Worm (Caenorhabditis elegans): Measurements from ENCODE around the gene T07F12.4.

T07F12.4 gene

DNA sequence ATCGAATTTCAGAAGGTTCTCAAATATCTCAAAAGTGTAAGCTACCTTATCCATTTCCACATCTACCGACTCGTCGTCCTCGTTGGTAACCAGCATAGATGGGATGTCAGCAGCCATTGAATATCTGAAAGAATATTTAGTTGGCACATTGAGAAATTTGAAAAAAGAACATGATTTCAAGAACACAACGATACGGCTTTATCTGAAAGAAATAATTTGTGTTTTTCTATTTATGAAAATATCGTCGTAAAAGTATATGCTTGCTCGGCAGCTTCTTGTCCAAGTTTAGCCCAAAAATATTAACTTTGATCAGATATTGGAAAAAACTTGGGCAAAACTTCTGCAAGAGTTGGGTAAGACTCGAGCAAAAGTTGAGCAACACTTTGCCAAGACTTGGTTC, at the start of gene T07F12.4:
TSS of gene T07F12.4 (minus strand) at position 130 of the 400 bp plus-strand sequence.
- no peak for TF ChIP-seq unc-62 (GFP tag; optimal IDR thresholded peaks at IDR 0.05)

DNA sequence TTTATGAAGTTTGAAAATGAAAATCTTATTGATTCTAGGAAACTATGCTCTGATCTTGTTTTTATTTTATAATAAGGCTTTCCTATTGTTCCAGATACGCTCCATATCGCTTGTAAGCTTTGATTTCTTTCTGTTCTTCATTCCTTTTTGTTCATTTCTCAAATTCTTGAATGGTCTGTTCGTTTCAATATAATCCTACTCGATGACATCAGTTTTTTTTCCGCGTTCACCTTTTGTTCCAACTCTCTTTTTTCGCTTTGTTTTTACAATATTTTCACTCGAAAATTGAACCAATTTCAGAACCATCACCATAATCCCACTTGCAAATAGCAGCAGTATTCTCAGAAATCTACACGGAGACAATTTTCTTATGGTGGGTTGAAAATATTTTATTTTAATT, 47.1 kb upstream of the T07F12.4 start, which contains the start of gene tyra-3:
TSS of gene tyra-3 (plus strand) at position 301 of the 400 bp plus-strand sequence.
- TF ChIP-seq unc-62 (GFP tag; optimal IDR thresholded peaks at IDR 0.05) = no peak

DNA sequence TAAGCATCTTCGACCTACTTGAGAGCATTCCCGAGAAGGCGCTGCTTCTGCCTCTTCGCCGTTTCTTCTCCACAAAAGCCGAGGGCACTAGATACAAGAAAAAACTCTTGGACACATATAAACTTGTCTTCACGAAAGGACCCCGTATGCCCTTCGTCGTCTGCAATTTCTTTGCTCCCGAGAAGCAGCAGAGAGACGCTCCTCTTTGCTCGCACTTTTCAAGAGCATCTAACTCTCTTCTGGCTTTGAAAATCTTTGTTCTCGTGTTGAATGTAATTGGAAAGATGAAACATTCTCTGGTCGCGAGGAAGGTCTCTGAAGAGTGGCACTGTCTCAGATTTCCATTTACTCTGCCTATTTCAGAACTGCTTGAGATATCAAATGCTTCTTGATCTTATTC, 38.4 kb upstream of the T07F12.4 start:
- no peak for TF ChIP-seq unc-62 (GFP tag; optimal IDR thresholded peaks at IDR 0.05)

DNA sequence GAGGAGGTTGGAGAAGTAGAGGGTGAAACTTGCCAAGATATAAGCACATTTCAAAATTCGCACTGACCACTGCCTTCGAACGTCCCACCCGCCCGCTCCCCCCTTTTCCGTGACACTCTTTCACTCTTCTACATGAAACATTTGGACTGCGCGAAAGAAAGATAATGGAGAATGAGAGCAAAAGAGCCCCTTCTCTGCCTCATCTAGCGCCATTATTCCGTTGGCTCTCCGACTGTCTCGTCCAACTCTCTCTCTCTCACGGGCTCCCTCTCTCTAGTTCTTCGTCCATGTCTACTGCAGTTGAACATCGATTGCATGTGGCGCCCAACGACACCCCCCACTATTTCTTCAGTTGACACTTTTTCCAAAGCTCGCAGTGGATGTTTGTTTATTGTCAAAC, 32.4 kb upstream of the T07F12.4 start:
- TF ChIP-seq unc-62 (GFP tag; optimal IDR thresholded peaks at IDR 0.05) = no peak

DNA sequence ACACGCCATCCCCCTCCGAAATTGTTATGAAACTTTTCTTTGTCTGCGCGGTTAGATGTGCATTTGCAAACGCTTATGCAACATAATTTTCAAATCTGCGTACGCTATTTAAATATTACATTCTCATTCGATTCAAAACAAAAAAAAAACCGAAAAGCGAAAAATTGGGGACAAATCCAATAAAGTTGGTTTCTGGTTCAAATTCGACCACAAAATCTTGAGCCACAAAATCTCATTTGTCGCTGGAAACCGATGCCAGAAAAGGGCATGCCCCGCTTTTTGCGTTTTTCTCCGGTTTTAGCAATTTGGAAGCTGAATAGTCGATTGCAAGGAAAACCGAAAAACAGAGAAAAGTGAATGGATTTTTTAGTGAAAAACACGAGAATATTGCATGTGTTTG, 31.4 kb upstream of the T07F12.4 start:
- no peak for TF ChIP-seq unc-62 (GFP tag; optimal IDR thresholded peaks at IDR 0.05)

DNA sequence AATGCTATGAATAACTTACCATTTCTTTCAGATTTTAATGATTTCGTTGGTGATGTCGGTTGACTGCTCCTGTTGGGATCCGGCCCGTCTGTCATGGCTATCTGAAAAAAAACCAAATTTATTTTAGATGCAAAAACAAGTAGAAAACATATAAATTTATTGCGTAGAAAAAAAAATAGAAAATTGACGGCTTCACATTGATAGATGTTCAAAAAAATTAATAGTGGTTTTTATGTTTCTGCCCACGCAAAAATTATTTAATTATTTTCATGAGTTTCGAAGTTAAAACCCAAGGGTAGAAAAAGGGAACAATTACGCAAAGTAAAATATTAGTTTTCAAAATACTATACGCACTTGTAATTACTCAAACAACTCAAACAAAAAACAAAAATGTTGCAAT, 29.0 kb upstream of the T07F12.4 start, which contains the start of gene mct-4:
TSS of gene mct-4 (minus strand) at position 101 of the 400 bp plus-strand sequence.
- TF ChIP-seq unc-62 (GFP tag; optimal IDR thresholded peaks at IDR 0.05) = no peak

DNA sequence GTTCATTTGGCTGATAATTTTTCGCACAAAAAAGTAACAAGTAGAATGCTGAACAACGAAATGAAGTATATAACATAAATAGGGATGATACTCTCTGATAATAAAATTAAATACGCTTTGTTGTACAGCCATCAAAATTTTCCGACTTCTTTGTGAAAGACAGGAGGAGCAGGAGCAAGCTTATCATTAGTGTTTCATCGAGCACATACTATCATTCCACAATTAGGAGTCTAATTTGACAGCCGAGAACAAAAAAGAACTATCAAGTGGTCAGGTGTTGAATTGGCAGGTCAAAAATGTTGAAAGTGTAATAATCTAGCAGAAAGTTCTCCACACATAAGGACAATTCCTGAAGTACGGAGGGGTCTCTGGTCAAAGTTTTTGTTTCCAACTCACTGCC, 27.5 kb upstream of the T07F12.4 start:
- TF ChIP-seq unc-62 (GFP tag; optimal IDR thresholded peaks at IDR 0.05) = no peak

DNA sequence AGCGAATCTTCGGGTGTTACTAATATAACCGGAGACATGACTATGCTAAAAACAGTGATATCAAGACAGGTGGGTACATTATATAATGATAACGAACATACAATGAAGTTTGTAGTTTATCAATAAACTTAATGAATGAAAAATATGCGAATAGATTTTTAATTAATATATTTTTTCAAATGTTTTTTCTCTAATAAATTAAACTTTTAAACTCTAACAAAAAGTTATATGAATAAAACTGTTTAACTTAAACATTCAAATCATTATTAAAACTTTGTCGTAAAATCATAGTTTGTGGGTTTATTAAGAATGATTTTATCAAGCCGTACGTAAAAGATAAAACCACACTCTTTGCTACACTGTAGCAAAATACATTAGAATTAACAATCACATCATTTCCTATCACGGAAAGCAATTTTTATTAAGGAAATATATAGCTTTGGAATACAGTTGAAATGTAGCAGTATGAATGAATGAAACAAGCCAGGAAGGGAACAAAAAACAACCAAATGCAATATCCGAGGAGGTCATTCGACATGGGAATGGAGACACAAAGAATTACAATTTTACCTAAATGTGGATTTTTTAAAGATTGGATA, 20.4 kb upstream of the T07F12.4 start, which contains the start of gene K05B2.4:
TSS of gene K05B2.4 (minus strand) at position 51 of the 599 bp plus-strand sequence.
- TF ChIP-seq unc-62 (GFP tag; optimal IDR thresholded peaks at IDR 0.05) = no peak

DNA sequence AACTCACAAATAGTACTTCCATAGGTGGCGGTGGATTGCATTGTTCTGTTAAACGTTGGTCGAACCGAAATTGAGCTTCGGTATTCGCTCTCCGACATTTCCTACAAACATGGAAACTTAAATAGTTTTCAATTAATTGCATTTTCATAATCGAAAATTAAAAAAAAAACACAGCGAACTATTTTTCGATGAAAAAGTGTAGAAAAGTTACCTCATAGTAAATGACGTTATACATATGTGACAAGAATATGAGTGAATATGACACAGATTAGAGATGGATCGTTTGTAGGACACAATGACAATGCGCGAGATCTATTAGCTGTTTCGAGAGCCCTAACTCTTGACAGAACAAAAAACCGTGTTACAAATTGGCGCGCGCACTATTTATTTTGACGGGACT, 15.3 kb upstream of the T07F12.4 start, which contains the start of gene ifa-4:
TSS of gene ifa-4 (minus strand) at position 101 of the 400 bp plus-strand sequence.
- TF ChIP-seq unc-62 (GFP tag; optimal IDR thresholded peaks at IDR 0.05) = no peak

DNA sequence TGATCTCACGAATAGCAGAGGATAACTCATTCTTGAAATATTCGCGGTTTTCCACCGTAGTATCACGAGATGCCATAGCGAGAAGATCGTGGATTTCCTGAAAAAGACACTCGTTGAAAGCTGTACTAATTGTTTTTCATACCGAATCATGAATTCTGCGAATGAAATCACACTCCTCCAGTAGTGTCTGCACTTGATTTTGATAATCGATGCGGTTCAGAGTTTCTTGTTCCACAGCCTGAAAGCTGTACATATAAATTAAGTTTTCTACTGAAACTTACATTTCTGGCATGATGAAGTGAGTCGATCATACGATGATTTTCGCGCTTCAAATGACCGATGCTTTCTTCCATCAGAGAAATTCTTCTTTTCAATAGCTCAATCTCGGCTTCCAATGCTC, 13.8 kb upstream of the T07F12.4 start:
- TF ChIP-seq unc-62 (GFP tag; optimal IDR thresholded peaks at IDR 0.05) = no peak

DNA sequence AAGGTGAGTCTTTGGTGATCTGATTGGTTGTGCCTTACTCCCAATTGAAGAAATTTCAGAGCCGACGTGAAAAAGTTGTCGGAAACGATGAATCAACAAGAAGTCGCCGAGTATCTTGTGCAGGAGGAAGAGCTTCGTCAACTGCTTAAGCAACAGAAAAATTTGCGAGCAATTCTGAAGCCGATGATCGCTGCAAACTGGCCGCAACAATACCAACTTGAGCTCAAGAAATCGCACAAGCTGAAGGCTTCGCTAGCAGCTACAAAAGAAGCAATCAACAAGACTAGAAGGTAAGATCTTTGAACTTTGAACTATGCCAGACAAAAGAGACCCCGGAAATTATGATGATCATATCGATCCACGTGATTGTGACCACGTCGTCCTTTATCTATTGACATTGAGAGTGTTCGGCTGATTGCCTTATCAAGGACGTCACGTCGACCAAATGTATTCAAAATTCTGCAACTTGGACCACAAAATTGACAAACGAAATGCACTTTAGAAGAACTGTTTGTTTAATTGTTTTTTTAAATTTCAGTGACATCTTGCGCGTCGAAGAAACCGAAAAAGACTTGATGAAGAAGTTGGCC, 10.8 kb upstream of the T07F12.4 start:
- TF ChIP-seq unc-62 (GFP tag; optimal IDR thresholded peaks at IDR 0.05) = no peak

DNA sequence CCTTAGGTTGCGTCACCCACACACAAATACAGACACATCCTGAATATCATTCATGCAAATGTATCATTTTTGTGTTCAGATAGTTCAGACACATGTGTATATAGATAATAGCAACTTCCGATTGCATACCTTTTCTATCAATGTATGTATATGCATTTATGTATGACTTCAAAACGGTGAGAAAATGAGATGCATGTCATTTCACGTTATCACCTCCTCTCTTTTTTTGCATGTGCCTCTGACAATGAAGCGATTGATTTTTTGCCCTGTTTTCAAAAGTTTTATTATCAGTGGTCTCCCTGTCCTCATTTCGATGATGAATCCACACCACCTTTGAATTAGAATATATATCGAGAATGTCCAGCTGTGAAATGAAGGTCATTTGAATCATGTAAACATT, 5.2 kb upstream of the T07F12.4 start, which contains the start of gene K05B2.2:
TSS of gene K05B2.2 (plus strand) at position 278 of the 400 bp plus-strand sequence.
- no peak for TF ChIP-seq unc-62 (GFP tag; optimal IDR thresholded peaks at IDR 0.05)

DNA sequence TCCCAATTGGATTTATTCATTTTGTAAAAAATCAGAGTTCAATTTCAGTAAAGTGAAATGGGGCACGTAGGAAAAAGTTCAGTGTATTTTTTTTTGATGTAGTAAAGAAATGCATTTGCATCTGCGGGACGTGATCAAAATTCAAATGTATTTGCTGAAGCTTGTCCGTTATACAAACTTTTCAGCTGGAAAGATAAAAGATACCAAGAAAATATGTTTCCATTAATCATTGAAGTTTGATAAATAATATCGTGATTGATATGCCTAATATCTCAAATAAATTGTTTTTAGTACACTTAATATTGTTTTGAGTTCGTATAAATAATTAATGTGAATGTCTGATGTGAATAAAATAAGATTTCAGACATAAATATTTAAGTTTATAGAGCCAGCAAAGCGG, 1.8 kb upstream of the T07F12.4 start:
- no peak for TF ChIP-seq unc-62 (GFP tag; optimal IDR thresholded peaks at IDR 0.05)

DNA sequence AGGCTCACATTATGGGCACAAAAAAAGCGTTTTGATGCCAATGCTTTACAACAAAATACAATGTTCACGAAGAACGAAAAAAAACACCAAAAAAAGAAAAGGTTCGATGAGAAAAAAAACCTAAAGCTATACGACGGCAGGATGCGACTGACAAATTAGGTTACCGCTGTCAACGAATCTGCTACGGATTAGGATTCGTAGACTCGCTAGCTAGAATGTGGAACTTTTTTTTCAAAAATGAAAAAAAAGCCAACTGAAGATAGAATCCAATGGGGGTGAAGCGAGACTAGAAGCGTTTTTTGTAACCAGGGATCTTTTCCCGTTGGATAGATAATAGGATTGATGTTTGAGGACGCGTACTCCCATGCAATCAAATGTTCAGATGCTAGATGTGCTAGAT, 1.4 kb upstream of the T07F12.4 start:
- no peak for TF ChIP-seq unc-62 (GFP tag; optimal IDR thresholded peaks at IDR 0.05)

DNA sequence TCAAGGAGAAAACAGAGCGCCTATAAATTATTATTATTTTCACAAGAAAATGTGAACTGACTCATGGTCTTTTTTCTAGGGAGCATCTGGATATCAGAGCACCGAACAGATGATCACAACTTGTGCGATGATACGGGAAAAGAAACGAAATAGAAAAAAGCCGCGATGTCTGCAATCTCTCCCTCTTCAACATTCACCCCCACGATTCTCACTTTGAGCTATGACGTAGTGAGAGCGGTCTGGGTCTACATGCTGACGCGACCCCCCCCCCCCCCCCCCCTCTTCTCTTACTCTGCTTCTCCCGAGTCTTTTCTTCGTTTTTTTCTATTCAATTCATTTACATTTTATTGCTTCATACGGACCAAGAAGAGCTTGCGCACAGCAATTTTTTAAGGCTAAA, 991 bp downstream of the T07F12.4 start:
- no peak for TF ChIP-seq unc-62 (GFP tag; optimal IDR thresholded peaks at IDR 0.05)

DNA sequence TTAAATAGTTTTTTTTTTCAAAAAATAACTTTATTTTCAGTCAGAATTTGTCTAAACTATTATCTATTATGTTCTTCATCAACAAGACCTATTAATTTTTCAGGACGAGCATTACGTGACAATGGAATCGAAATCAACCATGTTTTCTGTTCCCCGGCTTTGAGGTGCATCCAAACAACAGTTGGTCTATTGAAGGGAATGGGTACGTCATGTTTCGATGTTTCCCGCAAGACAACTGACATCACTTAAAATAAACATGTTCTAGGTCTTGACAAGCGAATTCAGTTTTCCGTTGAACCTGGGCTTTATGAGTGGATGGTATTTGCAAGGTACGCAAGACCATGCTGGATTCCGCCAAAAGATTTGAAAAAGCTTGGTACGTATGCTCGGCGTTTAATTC, 5.4 kb downstream of the T07F12.4 start:
- no peak for TF ChIP-seq unc-62 (GFP tag; optimal IDR thresholded peaks at IDR 0.05)

DNA sequence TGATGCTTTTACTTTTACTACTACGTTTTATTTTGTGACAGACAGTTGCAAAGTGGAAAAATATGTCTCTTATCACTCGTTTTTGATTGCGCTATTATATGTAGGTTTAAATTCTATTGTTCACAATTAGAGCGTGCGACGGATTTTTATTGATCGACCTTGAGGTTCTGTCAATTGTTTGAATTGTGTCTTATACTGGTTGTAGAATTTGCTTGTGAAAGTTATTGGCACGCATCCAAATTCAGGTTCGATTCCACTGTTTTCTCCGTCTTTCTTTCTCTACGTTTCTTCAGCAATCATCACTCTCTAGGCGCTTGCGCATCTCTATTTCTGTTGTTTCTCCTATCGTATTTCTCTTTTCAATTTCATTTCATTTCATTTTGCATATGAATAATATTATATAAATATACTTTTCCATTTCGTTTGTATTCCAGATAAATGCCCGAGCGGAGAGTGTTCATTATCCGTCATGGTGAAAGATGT, 7.0 kb downstream of the T07F12.4 start, which contains the start of gene T07F12.1:
TSS of gene T07F12.1 (plus strand) at position 433 of the 483 bp plus-strand sequence.
- no peak for TF ChIP-seq unc-62 (GFP tag; optimal IDR thresholded peaks at IDR 0.05)

Measured in whole organism, dauer.